Fruit fly (Drosophila melanogaster): ENCODE measurements around the gene CG14322.
A peak's percentile ranks its signal among the peaks of the same experiment; 100 is the strongest.

The CG14322 gene

DNA sequence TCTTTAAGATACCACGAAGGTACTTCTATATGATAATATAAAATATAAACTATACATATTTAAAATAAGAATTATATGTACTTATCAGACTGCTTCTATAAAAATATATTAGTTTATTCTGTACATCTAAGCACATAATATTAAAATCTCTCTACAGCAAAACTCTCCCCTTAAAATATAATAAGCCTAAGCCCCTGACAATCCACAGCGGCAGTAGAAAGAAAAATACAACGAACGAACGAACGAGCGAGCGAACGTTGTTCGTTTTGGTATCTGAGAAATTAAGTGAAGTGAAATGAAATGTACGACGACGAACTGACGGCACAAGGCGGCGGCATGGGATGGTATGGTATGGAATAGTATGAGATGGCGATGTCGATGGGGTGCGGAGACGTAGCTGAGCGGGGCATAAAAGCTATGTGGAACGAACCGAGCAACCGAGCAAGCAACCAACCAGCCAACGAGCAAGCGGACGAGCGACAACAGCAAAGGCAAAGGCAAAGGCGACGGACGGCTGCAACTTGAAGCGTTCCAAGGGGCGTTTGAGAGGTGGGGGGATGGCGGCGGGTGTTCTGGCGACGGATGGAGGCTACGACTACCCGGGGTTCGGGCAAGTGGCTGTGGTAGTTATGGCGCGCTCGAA, 53.1 kb downstream of the CG14322 start (continued):
- peak; percentile 43 to 78 for TF ChIP-seq chif (GFP tag; optimal IDR thresholded peaks at IDR 0.05)
- TF ChIP-seq ato (GFP tag; IDR thresholded peaks at IDR 0.05; ENCODE audit: partially characterized antibody): no peak
- peak; percentile 56 for TF ChIP-seq eyg (GFP tag; optimal IDR thresholded peaks at IDR 0.05)
- TF ChIP-seq Ets65A (GFP tag): peak; percentile 95
- peak; percentile 98 for TF ChIP-seq ATbp (GFP tag; optimal IDR thresholded peaks at IDR 0.05)
- peak; percentile 45 for TF ChIP-seq her (GFP tag; optimal IDR thresholded peaks at IDR 0.05)
- no peak for TF ChIP-seq h (optimal IDR thresholded peaks at IDR 0.05)
- TF ChIP-seq bigmax (GFP tag; optimal IDR thresholded peaks at IDR 0.05): no peak
- peak; percentile 96 for TF ChIP-seq CG31224 (GFP tag; IDR thresholded peaks at IDR 0.05)
- TF ChIP-seq CG5953 (GFP tag; IDR thresholded peaks at IDR 0.05): peak; percentile 95
- no peak for TF ChIP-seq fru (optimal IDR thresholded peaks at IDR 0.05)
- TF ChIP-seq CG11560 (tag; IDR thresholded peaks at IDR 0.05): peak; percentile 90
- peak; percentile 99 for TF ChIP-seq CG13296 (GFP tag; optimal IDR thresholded peaks at IDR 0.05)
- peak; percentile 53 for TF ChIP-seq CG13624 (GFP tag; optimal IDR thresholded peaks at IDR 0.05)
- peak; percentile 98 for TF ChIP-seq CG13894 (tag; optimal IDR thresholded peaks at IDR 0.05)
- TF ChIP-seq CG17912 (GFP tag; optimal IDR thresholded peaks at IDR 0.05): peak; percentile 93
- peak; percentile 91 for TF ChIP-seq schlank (tag; optimal IDR thresholded peaks at IDR 0.05)
- TF ChIP-seq nmo (GFP tag; optimal IDR thresholded peaks at IDR 0.05): peak; percentile 99
- TF ChIP-seq CG17829 (tag; optimal IDR thresholded peaks at IDR 0.05): peak; percentile 99
- peak; percentile 94 for TF ChIP-seq lilli (GFP tag; optimal IDR thresholded peaks at IDR 0.05)
- TF ChIP-seq CTCF (GFP tag; optimal IDR thresholded peaks at IDR 0.05): peak; percentile 73
- TF ChIP-seq Mrtf (GFP tag; IDR thresholded peaks at IDR 0.05): peak; percentile 97
- TF ChIP-seq CG34224 (GFP tag; IDR thresholded peaks at IDR 0.05; ENCODE audit: partially characterized antibody): no peak
- TF ChIP-seq CG11093 (GFP tag; IDR thresholded peaks at IDR 0.05): peak; percentile 95; the same call in 2 of the 3 replicates
- TF ChIP-seq Sox100B (GFP tag; optimal IDR thresholded peaks at IDR 0.05): no peak
- TF ChIP-seq tgo (GFP tag; IDR thresholded peaks at IDR 0.05): peak; percentile 99
- TF ChIP-seq Blimp-1 (GFP tag; optimal IDR thresholded peaks at IDR 0.05): peak; percentile 97
- peak; percentile 93 for TF ChIP-seq cato (GFP tag; optimal IDR thresholded peaks at IDR 0.05; ENCODE audit: borderline replicate concordance)
- TF ChIP-seq PHDP (tag; optimal IDR thresholded peaks at IDR 0.05): peak; percentile 99
- TF ChIP-seq slou (GFP tag; optimal IDR thresholded peaks at IDR 0.05): peak; percentile 95
- TF ChIP-seq CG7963 (GFP tag; IDR thresholded peaks at IDR 0.05; ENCODE audit: partially characterized antibody): no peak
- peak; percentile 92 for TF ChIP-seq CG8290 (GFP tag; optimal IDR thresholded peaks at IDR 0.05)
- TF ChIP-seq CG8290 (tag; optimal IDR thresholded peaks at IDR 0.05): peak; percentile 44 to 52
- peak; percentile 77 for TF ChIP-seq CG12769 (tag; optimal IDR thresholded peaks at IDR 0.05)
- peak; percentile 51 for TF ChIP-seq NK7.1 (GFP tag; optimal IDR thresholded peaks at IDR 0.05)
- TF ChIP-seq sim (GFP tag; IDR thresholded peaks at IDR 0.05): peak; percentile 94
- peak; percentile 98 for TF ChIP-seq Atf6 (GFP tag; IDR thresholded peaks at IDR 0.05)
- peak; percentile 28 for TF ChIP-seq Camta (GFP tag; optimal IDR thresholded peaks at IDR 0.05)
- peak; percentile 95 for TF ChIP-seq wdn (GFP tag; IDR thresholded peaks at IDR 0.05)
- peak; percentile 88 for TF ChIP-seq CG18011 (GFP tag; optimal IDR thresholded peaks at IDR 0.05)
- peak; percentile 63 for TF ChIP-seq aop (GFP tag; IDR thresholded peaks at IDR 0.05)
- peak; percentile 98 for TF ChIP-seq cwo (GFP tag; optimal IDR thresholded peaks at IDR 0.05)
- TF ChIP-seq Nf-YC (tag; optimal IDR thresholded peaks at IDR 0.05): peak; percentile 94
- peak; percentile 97 for TF ChIP-seq CG1529 (GFP tag; optimal IDR thresholded peaks at IDR 0.05)
- TF ChIP-seq ara (GFP tag; IDR thresholded peaks at IDR 0.05): peak; percentile 96
- no peak for TF ChIP-seq CG8478 (optimal IDR thresholded peaks at IDR 0.05)
- peak; percentile 88 for TF ChIP-seq ems (GFP tag; optimal IDR thresholded peaks at IDR 0.05)
- TF ChIP-seq trh (GFP tag; optimal IDR thresholded peaks at IDR 0.05): peak; percentile 91
- peak; percentile 92 for TF ChIP-seq dati (GFP tag; IDR thresholded peaks at IDR 0.05)
- TF ChIP-seq stc (GFP tag; IDR thresholded peaks at IDR 0.05): peak; percentile 99
- peak; percentile 90 for TF ChIP-seq CG4617 (GFP tag; optimal IDR thresholded peaks at IDR 0.05; ENCODE audit: borderline replicate concordance)
- no peak; the same call in none of the 4 replicates for TF ChIP-seq Gug (GFP tag; IDR thresholded peaks at IDR 0.05)
